Worm (Caenorhabditis elegans): ENCODE results near the gene K02D10.1.

The K02D10.1 gene

DNA sequence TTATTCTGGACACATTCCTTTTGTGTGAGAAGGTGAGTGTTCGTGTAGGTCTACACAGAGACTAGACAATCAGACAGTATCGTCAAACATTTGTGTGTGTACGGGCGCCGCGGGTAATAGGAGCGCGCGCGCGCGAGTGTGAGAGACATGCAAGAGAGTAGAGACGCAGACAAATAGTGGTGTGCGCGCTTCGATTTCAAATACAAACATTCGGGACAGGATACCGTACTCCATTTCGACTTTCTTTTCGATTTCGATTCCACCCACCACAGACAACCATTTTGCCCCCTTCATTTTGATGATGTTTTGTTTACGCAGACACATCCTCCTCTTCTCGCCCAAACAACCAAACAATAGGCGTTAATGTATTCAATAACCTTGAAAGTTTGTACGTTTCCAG lies 25.5 kb downstream of the K02D10.1 start (continued):
- TF ChIP-seq rpc-1 (optimal IDR thresholded peaks at IDR 0.05) (no peak), rpc-1 (tag; optimal IDR thresholded peaks at IDR 0.05) (no peak), lag-1 (GFP tag; IDR thresholded peaks at IDR 0.05) (no peak), B0336.3 (GFP tag; IDR thresholded peaks at IDR 0.05) (no peak), ceh-40 (GFP tag; IDR thresholded peaks at IDR 0.05) (no peak), ccch-3 (GFP tag; optimal IDR thresholded peaks at IDR 0.05) (no peak)

DNA sequence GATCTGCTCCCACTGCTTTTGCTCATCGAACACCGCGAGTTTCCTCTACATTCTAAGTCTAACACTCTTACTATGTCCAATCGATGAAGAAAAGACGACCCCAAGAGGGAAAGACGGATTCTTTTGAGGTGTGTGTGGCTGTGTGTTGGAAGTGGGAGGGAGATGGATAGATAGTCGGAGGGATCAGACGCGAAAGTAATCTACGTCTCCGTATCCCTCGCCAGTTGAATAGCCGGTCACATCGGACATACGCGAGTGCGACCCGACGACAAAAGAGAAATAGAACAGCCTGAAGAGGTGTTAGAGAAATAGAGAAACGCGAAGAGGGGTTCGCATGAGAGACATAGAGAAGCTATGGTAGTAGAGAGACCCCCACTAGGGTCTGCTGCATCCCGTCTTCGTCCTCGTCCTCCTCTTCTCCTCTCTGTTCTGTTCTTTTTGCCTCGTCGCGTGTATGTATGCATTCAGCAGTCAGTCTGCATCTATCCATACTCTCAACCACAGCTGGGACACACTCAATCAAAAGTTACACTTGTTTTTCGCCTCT lies 26.3 kb downstream of the K02D10.1 start:
- TF ChIP-seq let-526 (GFP tag; IDR thresholded peaks at IDR 0.05) (peak; percentile 54; the same call in 1 of the 2 replicates), madf-8 (GFP tag; conservative IDR thresholded peaks at IDR 0.05) (no peak), rcor-1 (GFP tag; IDR thresholded peaks at IDR 0.05) (peak; percentile 66), ztf-18 (tag; optimal IDR thresholded peaks at IDR 0.05) (peak; percentile 60), F55B11.4 (tag; optimal IDR thresholded peaks at IDR 0.05; ENCODE audit: borderline replicate concordance, insufficient read depth) (no peak), mxl-1 (tag; optimal IDR thresholded peaks at IDR 0.05) (no peak), hsf-1 (GFP tag; IDR thresholded peaks at IDR 0.05) (peak; percentile 52; the same call in 1 of the 2 replicates), F37B4.10 (GFP tag; IDR thresholded peaks at IDR 0.05) (no peak), gei-17 (GFP tag; optimal IDR thresholded peaks at IDR 0.05) (peak; percentile 68), Y53F4B.3 (GFP tag; IDR thresholded peaks at IDR 0.05) (no peak), madf-6 (GFP tag; IDR thresholded peaks at IDR 0.05) (peak; percentile 34; the same call in 1 of the 2 replicates), B0019.2 (GFP tag; conservative IDR thresholded peaks at IDR 0.05) (no peak; the same call in 1 of the 2 replicates), hrde-1 (tag; optimal IDR thresholded peaks at IDR 0.05; ENCODE audit: borderline replicate concordance) (no peak), cebp-2 (GFP tag; IDR thresholded peaks at IDR 0.05) (no peak), unc-130 (GFP tag; optimal IDR thresholded peaks at IDR 0.05) (no peak), F49E8.2 (tag; optimal IDR thresholded peaks at IDR 0.05; ENCODE audit: insufficient read depth) (no peak), let-607 (tag; optimal IDR thresholded peaks at IDR 0.05) (peak in 1 of 2 experiments; percentile 68), hmg-20 (GFP tag; IDR thresholded peaks at IDR 0.05) (no peak), nhr-90 (tag; optimal IDR thresholded peaks at IDR 0.05) (peak; percentile 60), sea-2 (GFP tag; IDR thresholded peaks at IDR 0.05) (no peak), fkh-3 (tag; optimal IDR thresholded peaks at IDR 0.05) (no peak), bed-2 (GFP tag; IDR thresholded peaks at IDR 0.05) (peak; percentile 69; the same call in 1 of the 2 replicates), B0261.1 (tag; optimal IDR thresholded peaks at IDR 0.05) (no peak), F57A8.1 (GFP tag; optimal IDR thresholded peaks at IDR 0.05) (no peak), efl-1 (GFP tag; optimal IDR thresholded peaks at IDR 0.05) (no peak), somi-1 (GFP tag; optimal IDR thresholded peaks at IDR 0.05) (peak; percentile 96), ceh-58 (GFP tag; IDR thresholded peaks at IDR 0.05) (no peak), tbx-9 (tag; optimal IDR thresholded peaks at IDR 0.05; ENCODE audit: borderline replicate concordance) (no peak), egl-44 (GFP tag; IDR thresholded peaks at IDR 0.05) (peak; percentile 74), T07F8.4 (tag; optimal IDR thresholded peaks at IDR 0.05) (peak; percentile 28), cebp-1 (GFP tag; IDR thresholded peaks at IDR 0.05) (peak; percentile 25; the same call in 1 of the 2 replicates), cebp-1 (tag; optimal IDR thresholded peaks at IDR 0.05) (peak; percentile 88), zfh-2 (GFP tag; conservative IDR thresholded peaks at IDR 0.05) (peak; percentile 99), him-1 (tag; optimal IDR thresholded peaks at IDR 0.05) (no peak), madf-10 (tag; optimal IDR thresholded peaks at IDR 0.05) (peak; percentile 67), ztf-26 (tag; optimal IDR thresholded peaks at IDR 0.05) (peak; percentile 83), bed-1 (GFP tag; IDR thresholded peaks at IDR 0.05) (peak; percentile 56; the same call in 1 of the 2 replicates), xnd-1 (tag; optimal IDR thresholded peaks at IDR 0.05) (no peak), attf-6 (GFP tag; IDR thresholded peaks at IDR 0.05) (no peak), mcd-1 (GFP tag; IDR thresholded peaks at IDR 0.05) (peak; percentile 81), ZK185.1 (tag; optimal IDR thresholded peaks at IDR 0.05; ENCODE audit: poor library complexity, severe bottlenecking) (peak; percentile 91), ekl-4 (GFP tag; IDR thresholded peaks at IDR 0.05) (peak; percentile 69)

All from whole organism, young adult.